Fruit fly (Drosophila melanogaster) whole organism, embryonic: Measurements from ENCODE around the gene CG1635.

Experiments
- Asciz ChIP-seq: fragments of 200-800 bp; sonication (Bioruptor generic); optimal IDR thresholded peaks from 2 replicates; lab custom pipeline; 2017; ENCODE audit warnings: missing biosample characterization, mild to moderate bottlenecking, missing genetic modification characterization, missing genetic modification reagents
- Bteb2 ChIP-seq: fragments of 200-800 bp; sonication (Bioruptor generic); optimal IDR thresholded peaks from 2 replicates; lab custom pipeline; 2016; ENCODE audit warnings: missing biosample characterization, missing genetic modification characterization
- CG10462 ChIP-seq: fragments of 200-800 bp; sonication (Bioruptor generic); optimal IDR thresholded peaks from 2 replicates; lab custom pipeline; 2016; ENCODE audit warnings: missing biosample characterization, missing genetic modification characterization
- CG11456 ChIP-seq: fragments of 200-800 bp; sonication (Bioruptor generic); IDR thresholded peaks from 3 replicates; pipeline ENCODE4 v1.3.6; 2022; ENCODE audit warnings: missing biosample characterization, missing genetic modification characterization
- CG12236 ChIP-seq: fragments of 200-800 bp; sonication (Bioruptor generic); optimal IDR thresholded peaks from 2 replicates; lab custom pipeline; 2016; ENCODE audit warnings: missing biosample characterization, missing genetic modification characterization
- CG12299 ChIP-seq: fragments of 200-800 bp; sonication (Bioruptor generic); optimal IDR thresholded peaks from 2 replicates; lab custom pipeline; 2018; ENCODE audit warnings: missing biosample characterization, mild to moderate bottlenecking, missing genetic modification characterization
- CG13775 ChIP-seq: fragments of 200-800 bp; sonication (Bioruptor generic); optimal IDR thresholded peaks from 3 replicates; lab custom pipeline; 2017; ENCODE audit warnings: missing biosample characterization, mild to moderate bottlenecking, missing genetic modification characterization
- CG17568 ChIP-seq: fragments of 200-800 bp; sonication (Bioruptor generic); optimal IDR thresholded peaks from 2 replicates; lab custom pipeline; 2018; ENCODE audit warnings: missing biosample characterization, mild to moderate bottlenecking, missing genetic modification characterization, moderate library complexity
- CG17912 ChIP-seq: fragments of 200-800 bp; sonication (Bioruptor generic); optimal IDR thresholded peaks from 2 replicates; lab custom pipeline; 2018; ENCODE audit warnings: missing biosample characterization, mild to moderate bottlenecking, missing genetic modification characterization
- CG3163 ChIP-seq: fragments of 200-800 bp; sonication (Bioruptor generic); optimal IDR thresholded peaks from 3 replicates; lab custom pipeline; 2016; ENCODE audit warnings: missing biosample characterization, missing genetic modification characterization
- CG34224 ChIP-seq: fragments of 200-800 bp; sonication (Bioruptor generic); IDR thresholded peaks from 3 replicates; pipeline ENCODE4 v1.3.6; 2022; ENCODE audit warnings: missing biosample characterization, missing genetic modification characterization; ENCODE audit not compliant: partially characterized antibody
- CG4360 ChIP-seq: fragments of 200-800 bp; sonication (Bioruptor generic); IDR thresholded peaks from 2 replicates; pipeline ENCODE4 v1.3.6; 2022; ENCODE audit warnings: missing biosample characterization, missing genetic modification characterization
- CG4424 ChIP-seq: fragments of 200-800 bp; sonication (Bioruptor generic); optimal IDR thresholded peaks from 3 replicates; lab custom pipeline; 2016; ENCODE audit warnings: missing biosample characterization, missing genetic modification characterization
- CG4854 ChIP-seq: fragments of 200-800 bp; sonication (Bioruptor generic); optimal IDR thresholded peaks from 2 replicates; lab custom pipeline; 2016; ENCODE audit warnings: missing biosample characterization, missing genetic modification characterization, inconsistent platforms
- CG5245 ChIP-seq: fragments of 200-800 bp; sonication (Bioruptor generic); optimal IDR thresholded peaks from 3 replicates; lab custom pipeline; 2016; ENCODE audit warnings: missing biosample characterization, missing genetic modification characterization
- CG6791 ChIP-seq: fragments of 200-800 bp; sonication (Bioruptor generic); IDR thresholded peaks from 3 replicates; pipeline ENCODE4 v1.3.6; 2022; ENCODE audit warnings: missing biosample characterization, missing genetic modification characterization; ENCODE audit not compliant: partially characterized antibody
- CG8089 ChIP-seq: fragments of 200-800 bp; sonication (Bioruptor generic); optimal IDR thresholded peaks from 3 replicates; lab custom pipeline; 2016; ENCODE audit warnings: missing biosample characterization, missing genetic modification characterization
- CG9609 ChIP-seq: fragments of 200-800 bp; sonication (Bioruptor generic); optimal IDR thresholded peaks from 3 replicates; lab custom pipeline; 2016; ENCODE audit warnings: missing biosample characterization, missing genetic modification characterization
- CG9932 ChIP-seq: fragments of 200-800 bp; sonication (Bioruptor generic); IDR thresholded peaks from 2 replicates; pipeline ENCODE4 v1.3.6; 2022; ENCODE audit warnings: missing biosample characterization, missing genetic modification characterization
- D19B ChIP-seq: fragments of 200-800 bp; sonication (Bioruptor generic); optimal IDR thresholded peaks from 2 replicates; lab custom pipeline; 2017; ENCODE audit warnings: missing biosample characterization, mild to moderate bottlenecking, missing genetic modification characterization
- Deaf1 ChIP-seq: fragments of 200-800 bp; optimal IDR thresholded peaks from 3 replicates; lab custom pipeline; 2019; ENCODE audit warnings: missing biosample characterization, mild to moderate bottlenecking, missing genetic modification characterization, moderate library complexity
- Dek ChIP-seq: fragments of 200-800 bp; sonication (Bioruptor generic); optimal IDR thresholded peaks from 3 replicates; lab custom pipeline; 2019; ENCODE audit warnings: missing biosample characterization, mild to moderate bottlenecking, missing genetic modification characterization, moderate library complexity
- Dref ChIP-seq: fragments of 200-800 bp; sonication (Bioruptor generic); IDR thresholded peaks from 2 replicates; pipeline ENCODE4 v1.3.6; 2022; ENCODE audit warnings: missing biosample characterization, missing genetic modification characterization
- E2f1 ChIP-seq: fragments of 200-800 bp; sonication (Bioruptor generic); IDR thresholded peaks from 2 replicates; pipeline ENCODE4 v1.3.6; 2022; ENCODE audit warnings: missing biosample characterization, missing genetic modification characterization
- HLHmδ ChIP-seq: fragments of 200-800 bp; sonication (Bioruptor generic); optimal IDR thresholded peaks from 2 replicates; lab custom pipeline; 2018; ENCODE audit warnings: missing biosample characterization, mild to moderate bottlenecking, missing genetic modification characterization, moderate library complexity
- HmgD ChIP-seq: fragments of 200-800 bp; sonication (Bioruptor generic); optimal IDR thresholded peaks from 3 replicates; lab custom pipeline; 2016; ENCODE audit warnings: missing biosample characterization, missing genetic modification characterization
- Jarid2 ChIP-seq: fragments of 200-800 bp; sonication (Bioruptor generic); optimal IDR thresholded peaks from 3 replicates; lab custom pipeline; 2017; ENCODE audit warnings: mild to moderate bottlenecking, missing biosample characterization, missing genetic modification reagents, missing genetic modification characterization
- MBD-R2 ChIP-seq: fragments of 200-800 bp; sonication (Bioruptor generic); IDR thresholded peaks from 2 replicates; pipeline ENCODE4 v1.3.6; 2022; ENCODE audit warnings: missing biosample characterization, missing genetic modification characterization
- Nf-YB ChIP-seq: fragments of 200-800 bp; sonication (Bioruptor generic); optimal IDR thresholded peaks from 3 replicates; lab custom pipeline; 2019; ENCODE audit warnings: missing biosample characterization, mild to moderate bottlenecking, missing genetic modification characterization, moderate library complexity
- Optix ChIP-seq: fragments of 200-800 bp; sonication (Bioruptor generic); IDR thresholded peaks from 3 replicates; pipeline ENCODE4 v1.3.6; 2022; ENCODE audit warnings: missing biosample characterization, missing genetic modification characterization
- Rfx ChIP-seq: fragments of 200-800 bp; sonication (Bioruptor generic); IDR thresholded peaks from 2 replicates; pipeline ENCODE4 v1.3.6; 2022; ENCODE audit warnings: missing biosample characterization, missing genetic modification characterization
- Sin3A ChIP-seq: fragments of >200 bp; optimal IDR thresholded peaks from 2 replicates; lab custom pipeline; 2018
- Trl ChIP-seq, 3 experiments: fragments of >200 bp in 2 of 3; fragments of 200-800 bp in 1 of 3; sonication (Bioruptor generic) in 1 of 3; optimal IDR thresholded peaks; 2 replicates in 1 of 3; 3 replicates in 2 of 3; lab custom pipeline; 2016 to 2017; ENCODE audit warnings: missing biosample characterization in 1 of 3, missing genetic modification characterization in 1 of 3
- Xrp1 ChIP-seq: fragments of 200-800 bp; sonication (Bioruptor generic); IDR thresholded peaks from 2 replicates; pipeline ENCODE4 v1.3.6; 2022; ENCODE audit warnings: missing biosample characterization, missing genetic modification characterization
- btn ChIP-seq: fragments of 200-800 bp; sonication (Bioruptor generic); optimal IDR thresholded peaks from 2 replicates; lab custom pipeline; 2016; ENCODE audit warnings: missing biosample characterization, missing genetic modification characterization
- cad ChIP-seq: fragments of >200 bp; optimal IDR thresholded peaks from 2 replicates; lab custom pipeline; 2017; ENCODE audit warnings: missing biosample characterization, missing genetic modification characterization
- chinmo ChIP-seq: fragments of 200-800 bp; sonication (Bioruptor generic); IDR thresholded peaks from 4 replicates; pipeline ENCODE4 v1.3.6; 2022; ENCODE audit warnings: missing biosample characterization, missing genetic modification characterization; ENCODE audit not compliant: partially characterized antibody
- corto ChIP-seq: fragments of 200-800 bp; sonication (Bioruptor generic); optimal IDR thresholded peaks from 2 replicates; lab custom pipeline; 2016; ENCODE audit warnings: missing biosample characterization, mild to moderate bottlenecking, missing genetic modification characterization, moderate library complexity
- disco-r ChIP-seq: fragments of 200-800 bp; sonication (Bioruptor generic); optimal IDR thresholded peaks from 2 replicates; lab custom pipeline; 2016; ENCODE audit warnings: missing biosample characterization, missing genetic modification characterization
- dm ChIP-seq: fragments of 200-800 bp; sonication (Bioruptor generic); optimal IDR thresholded peaks from 3 replicates; lab custom pipeline; 2016; ENCODE audit warnings: missing biosample characterization, missing genetic modification characterization
- en ChIP-seq: fragments of 200-800 bp; sonication (Bioruptor generic); optimal IDR thresholded peaks from 2 replicates; lab custom pipeline; 2016; ENCODE audit warnings: missing biosample characterization, missing genetic modification characterization
- fd3F ChIP-seq: fragments of 200-800 bp; sonication (Bioruptor generic); optimal IDR thresholded peaks from 2 replicates; lab custom pipeline; 2018; ENCODE audit warnings: missing biosample characterization, mild to moderate bottlenecking, missing genetic modification characterization, moderate library complexity
- ind ChIP-seq: fragments of 200-800 bp; sonication (Bioruptor generic); optimal IDR thresholded peaks from 3 replicates; lab custom pipeline; 2016; ENCODE audit warnings: missing biosample characterization, missing genetic modification characterization
- lbe ChIP-seq: fragments of 200-800 bp; sonication (Bioruptor generic); optimal IDR thresholded peaks from 2 replicates; lab custom pipeline; 2016; ENCODE audit warnings: missing biosample characterization, mild to moderate bottlenecking, missing genetic modification characterization
- ro ChIP-seq: fragments of 200-800 bp; sonication (Bioruptor generic); IDR thresholded peaks from 2 replicates; pipeline ENCODE4 v1.3.6; 2022; ENCODE audit warnings: missing biosample characterization, missing genetic modification characterization
- sim ChIP-seq: fragments of 200-800 bp; sonication (Bioruptor generic); IDR thresholded peaks from 2 replicates; pipeline ENCODE4 v1.3.6; 2022; ENCODE audit warnings: missing biosample characterization, missing genetic modification characterization
- sima ChIP-seq: fragments of 200-800 bp; sonication (Bioruptor generic); optimal IDR thresholded peaks from 2 replicates; lab custom pipeline; 2016; ENCODE audit warnings: missing biosample characterization, missing genetic modification characterization
- slou ChIP-seq: fragments of 200-800 bp; sonication (Bioruptor generic); optimal IDR thresholded peaks from 3 replicates; lab custom pipeline; 2016; ENCODE audit warnings: missing biosample characterization, missing genetic modification characterization
- ssp ChIP-seq: fragments of 200-800 bp; sonication (Bioruptor generic); IDR thresholded peaks from 2 replicates; pipeline ENCODE4 v1.3.6; 2022; ENCODE audit warnings: missing biosample characterization, missing genetic modification characterization
- tin ChIP-seq: fragments of 200-800 bp; sonication (Bioruptor generic); optimal IDR thresholded peaks from 3 replicates; lab custom pipeline; 2016; ENCODE audit warnings: missing biosample characterization, missing genetic modification characterization
- trem ChIP-seq: fragments of 200-800 bp; optimal IDR thresholded peaks from 3 replicates; lab custom pipeline; 2019; ENCODE audit warnings: missing biosample characterization, mild to moderate bottlenecking, missing genetic modification characterization, moderate library complexity
- unpg ChIP-seq: fragments of 200-800 bp; sonication (Bioruptor generic); optimal IDR thresholded peaks from 3 replicates; lab custom pipeline; 2018; ENCODE audit warnings: missing biosample characterization, mild to moderate bottlenecking, missing genetic modification characterization, moderate library complexity

Gene CG1635

DNA sequence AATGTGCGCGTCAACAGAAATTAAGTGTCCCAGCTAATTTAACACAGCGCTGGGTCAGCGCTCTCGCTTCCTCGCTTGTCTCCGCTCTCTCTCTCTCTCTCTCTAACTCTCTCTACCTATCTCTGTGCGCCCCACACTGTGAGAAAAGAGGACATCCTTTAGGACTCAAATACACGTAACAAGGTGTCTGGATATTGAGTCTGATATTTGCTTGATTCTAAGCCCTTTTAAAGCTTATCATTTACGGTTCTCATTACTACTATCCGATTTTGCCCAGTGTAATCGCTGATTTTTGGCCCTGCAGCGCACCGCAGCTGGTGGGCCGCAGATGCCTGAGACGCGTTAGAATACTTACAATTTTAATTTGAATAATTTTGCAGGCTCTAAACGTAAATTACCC, 48.0 kb downstream of the CG1635 start (continued):
- no peak for TF ChIP-seq lbe (GFP tag; lab: Kevin White, UChicago)
- TF ChIP-seq btn (GFP tag; lab: Kevin White, UChicago), result no peak
- no peak for TF ChIP-seq CG17912 (GFP tag; lab: Kevin White, UChicago)
- no peak for TF ChIP-seq HmgD (GFP tag; lab: Kevin White, UChicago)
- no peak for TF ChIP-seq HLHmδ
- no peak for TF ChIP-seq en (GFP tag; lab: Kevin White, UChicago)
- TF ChIP-seq sima (GFP tag; lab: Kevin White, UChicago), result no peak
- TF ChIP-seq ro (GFP tag; lab: Robert Waterston, UW), result no peak
- no peak for TF ChIP-seq CG4424 (GFP tag; lab: Kevin White, UChicago)
- TF ChIP-seq Bteb2 (GFP tag; lab: Kevin White, UChicago), result no peak
- no peak for TF ChIP-seq Deaf1 (tag; lab: Kevin White, UChicago)
- TF ChIP-seq CG9932 (GFP tag; lab: Robert Waterston, UW), result peak; percentile 55; the same call in 1 of the 2 replicates
- TF ChIP-seq unpg (GFP tag; lab: Kevin White, UChicago), result no peak
- TF ChIP-seq MBD-R2, result peak; percentile 16; the same call in 1 of the 2 replicates
- no peak for TF ChIP-seq Optix (GFP tag; lab: Robert Waterston, UW)
- no peak for TF ChIP-seq CG4854 (GFP tag; lab: Kevin White, UChicago)
- no peak for TF ChIP-seq CG4360
- no peak for TF ChIP-seq cad (GFP tag; lab: Kevin White, UChicago)
- TF ChIP-seq E2f1 (GFP tag; lab: Robert Waterston, UW), result 0 out of 2 replicates have a peak, but pooled peaks have one; percentile 21
- no peak for TF ChIP-seq Dref
- no peak for TF ChIP-seq Trl (optimal IDR thresholded peaks at IDR 0.05; lab: Kevin White, UChicago)
- peak; percentile 8 for TF ChIP-seq Trl (GFP tag; optimal IDR thresholded peaks at IDR 0.05; lab: Kevin White, UChicago)
- TF ChIP-seq CG12299 (tag; lab: Kevin White, UChicago), result no peak
- TF ChIP-seq CG5245 (GFP tag; lab: Kevin White, UChicago), result no peak
- peak; percentile 14 for TF ChIP-seq CG13775 (GFP tag; lab: Kevin White, UChicago)
- peak; percentile 8 for TF ChIP-seq D19B (GFP tag; lab: Kevin White, UChicago)
- TF ChIP-seq trem, result no peak
- peak; percentile 12 for TF ChIP-seq fd3F (GFP tag; lab: Kevin White, UChicago)
- peak; percentile 4 for TF ChIP-seq tin (GFP tag; lab: Kevin White, UChicago)
- no peak for TF ChIP-seq Asciz (GFP tag; lab: Kevin White, UChicago)
- TF ChIP-seq CG10462 (GFP tag; lab: Kevin White, UChicago), result no peak
- peak; percentile 45 for TF ChIP-seq ind (GFP tag; lab: Kevin White, UChicago)
- TF ChIP-seq disco-r, result no peak
- no peak for TF ChIP-seq CG34224 (GFP tag; lab: Robert Waterston, UW)
- no peak for TF ChIP-seq Nf-YB (GFP tag; lab: Kevin White, UChicago)
- no peak for TF ChIP-seq CG8089 (GFP tag; lab: Kevin White, UChicago)
- no peak for TF ChIP-seq CG17568 (GFP tag; lab: Kevin White, UChicago)
- no peak for TF ChIP-seq chinmo (GFP tag; lab: Robert Waterston, UW)
- TF ChIP-seq Rfx, result peak; percentile 42
- TF ChIP-seq dm (GFP tag; lab: Kevin White, UChicago), result no peak
- TF ChIP-seq Sin3A (lab: Kevin White, UChicago), result no peak
- no peak for TF ChIP-seq Xrp1
- TF ChIP-seq ssp (GFP tag; lab: Robert Waterston, UW), result no peak
- no peak for TF ChIP-seq CG12236 (GFP tag; lab: Kevin White, UChicago)
- TF ChIP-seq CG3163 (GFP tag; lab: Kevin White, UChicago), result no peak
- no peak for TF ChIP-seq slou (GFP tag; lab: Kevin White, UChicago)
- no peak for TF ChIP-seq corto (GFP tag; lab: Kevin White, UChicago)
- no peak for TF ChIP-seq Dek
- no peak for TF ChIP-seq sim (GFP tag; lab: Robert Waterston, UW)
- TF ChIP-seq CG11456 (GFP tag; lab: Robert Waterston, UW), result peak; percentile 59; the same call in 2 of the 3 replicates
- TF ChIP-seq Jarid2 (GFP tag; lab: Kevin White, UChicago), result no peak
- peak; percentile 34 for TF ChIP-seq CG9609 (GFP tag; lab: Kevin White, UChicago)
- no peak for TF ChIP-seq CG6791 (GFP tag; lab: Robert Waterston, UW)
